Worm (Caenorhabditis elegans) whole organism, young adult: ENCODE data around the gene D1005.2.

Experiments
- F33H1.4 ChIP-seq: fragments of 200-800 bp; sonication (Bioruptor generic); IDR thresholded peaks from 2 replicates; pipeline ENCODE4 v1.3.6; 2022; ENCODE audit warnings: missing genetic modification reagents, missing genetic modification characterization, missing compliant biosample characterization
- attf-3 ChIP-seq: fragments of 200-800 bp; sonication (Bioruptor generic); conservative IDR thresholded peaks from 2 replicates; pipeline ENCODE4 v1.3.6; 2022; ENCODE audit warnings: missing genetic modification reagents, missing genetic modification characterization, missing compliant biosample characterization
- die-1 ChIP-seq: sonication (generic microtip); optimal IDR thresholded peaks from 2 replicates; lab custom pipeline; 2016; ENCODE audit warnings: missing genotype, mild to moderate bottlenecking, missing genetic modification characterization, missing compliant biosample characterization
- madf-8 ChIP-seq: fragments of 200-800 bp; sonication (Bioruptor generic); conservative IDR thresholded peaks from 2 replicates; pipeline ENCODE4 v1.3.6; 2022; ENCODE audit warnings: missing genetic modification reagents, missing genetic modification characterization, missing compliant biosample characterization
- snpc-4 ChIP-seq, 5 experiments: fragments of 150-350 bp in 1 of 5; sonication (generic microtip) in 4 of 5; optimal IDR thresholded peaks; 2 replicates each; lab custom pipeline; 2014 to 2018; ENCODE audit warnings: missing genetic modification characterization in 5 of 5, missing biosample characterization in 3 of 5, antibody characterized with exemption in 2 of 5, mild to moderate bottlenecking in 2 of 5, missing compliant biosample characterization in 2 of 5, missing genotype in 2 of 5, moderate library complexity in 2 of 5, missing genetic modification reagents in 1 of 5
- tlf-1 ChIP-seq: fragments of 200-800 bp; sonication (Bioruptor generic); optimal IDR thresholded peaks from 2 replicates; lab custom pipeline; 2018; ENCODE audit warnings: mild to moderate bottlenecking, missing genetic modification characterization, missing compliant biosample characterization

- no peak for TF ChIP-seq tlf-1 (GFP tag; lab: Kevin White, UChicago)
- no peak for TF ChIP-seq attf-3 (GFP tag; lab: Robert Waterston, UW)
- TF ChIP-seq snpc-4 (GFP tag; optimal IDR thresholded peaks at IDR 0.05; lab: Kevin White, UChicago): no peak
- TF ChIP-seq snpc-4 (tag; optimal IDR thresholded peaks at IDR 0.05; lab: Kevin White, UChicago): no peak
- no peak for TF ChIP-seq die-1 (tag; lab: Kevin White, UChicago)
- no peak for TF ChIP-seq madf-8
- TF ChIP-seq F33H1.4 (GFP tag; lab: Robert Waterston, UW): no peak
These were observed 8.4 kb upstream of the D1005.2 start, which contains the start of gene W05H7.1 for ce11 chrX:1450352-1450818.
